Worm (Caenorhabditis elegans) whole organism, early embryonic: ENCODE results near the gene F46B3.7.

Experiments
- B0310.2 ChIP-seq: sonication (generic microtip); optimal IDR thresholded peaks from 2 replicates; lab custom pipeline; 2016; ENCODE audit warnings: mild to moderate bottlenecking, missing genetic modification characterization, missing compliant biosample characterization
- F13C5.2 ChIP-seq: sonication (generic microtip); optimal IDR thresholded peaks from 2 replicates; lab custom pipeline; 2017; ENCODE audit warnings: mild to moderate bottlenecking, missing genetic modification characterization, inconsistent platforms, missing compliant biosample characterization
- aly-1 ChIP-seq: sonication (generic microtip); optimal IDR thresholded peaks from 2 replicates; lab custom pipeline; 2016; ENCODE audit warnings: missing genetic modification characterization, missing compliant biosample characterization
- ama-1 ChIP-seq: fragments of 150-350 bp; optimal IDR thresholded peaks from 2 replicates; lab custom pipeline; 2014
- ceh-13 ChIP-seq: fragments of 200-800 bp; sonication (Bioruptor generic); optimal IDR thresholded peaks from 2 replicates; lab custom pipeline; 2018; ENCODE audit warnings: mild to moderate bottlenecking, missing genetic modification characterization, missing compliant biosample characterization
- flt-1 ChIP-seq: fragments of 200-800 bp; sonication (Bioruptor generic); IDR thresholded peaks from 2 replicates; pipeline ENCODE4 v1.3.6; 2022; ENCODE audit warnings: missing genetic modification characterization, missing compliant biosample characterization
- hnd-1 ChIP-seq: sonication (generic microtip); optimal IDR thresholded peaks from 2 replicates; lab custom pipeline; 2016; ENCODE audit warnings: missing genetic modification characterization, missing compliant biosample characterization
- pes-1 ChIP-seq: fragments of 200-800 bp; sonication (Bioruptor generic); IDR thresholded peaks from 2 replicates; pipeline ENCODE4 v1.3.6; 2022; ENCODE audit warnings: missing genetic modification reagents, missing genetic modification characterization, missing compliant biosample characterization
- scrt-1 ChIP-seq: fragments of 200-800 bp; sonication (Bioruptor generic); IDR thresholded peaks from 2 replicates; pipeline ENCODE4 v1.3.6; 2022; ENCODE audit warnings: missing genetic modification characterization, missing compliant biosample characterization
- tbx-11 ChIP-seq: fragments of 200-800 bp; sonication (Bioruptor generic); IDR thresholded peaks from 2 replicates; pipeline ENCODE4 v1.3.6; 2022; ENCODE audit warnings: missing genetic modification characterization, missing compliant biosample characterization

DNA sequence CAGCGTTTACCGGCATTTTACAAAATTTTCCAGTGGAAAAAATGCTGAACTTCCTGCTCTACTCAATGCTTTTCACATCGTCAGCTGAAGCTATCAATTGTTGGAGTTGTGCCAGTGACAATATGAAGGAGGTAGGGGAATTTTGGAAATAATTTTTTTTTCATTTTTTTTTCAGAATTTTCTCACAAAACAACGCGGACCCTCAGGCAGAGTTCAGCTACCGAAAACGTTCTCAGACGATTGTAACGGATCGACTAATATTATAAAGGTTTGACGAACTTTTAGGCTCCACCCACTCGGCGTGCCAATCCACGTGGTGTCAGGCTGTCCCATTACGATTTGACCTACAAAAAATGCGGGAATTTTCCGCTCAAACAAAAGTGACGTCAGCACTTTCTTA is 39.0 kb downstream of the F46B3.7 start, which contains the start of gene F26F2.8:
- TF ChIP-seq B0310.2 (tag; lab: Kevin White, UChicago) (no peak), ama-1 (lab: Kevin White, UChicago) (no peak), flt-1 (GFP tag; lab: Robert Waterston, UW) (no peak), scrt-1 (GFP tag; lab: Robert Waterston, UW) (no peak), tbx-11 (GFP tag; lab: Robert Waterston, UW) (no peak), pes-1 (GFP tag; lab: Robert Waterston, UW) (no peak), aly-1 (tag; lab: Kevin White, UChicago) (no peak), F13C5.2 (tag; lab: Kevin White, UChicago) (no peak), hnd-1 (tag; lab: Kevin White, UChicago) (no peak), ceh-13 (GFP tag; lab: Kevin White, UChicago) (no peak)
